Worm (Caenorhabditis elegans) whole organism, L3 larva: ENCODE measurements around the gene ugt-36.

Experiments used
- R02D3.7 ChIP-seq: fragments of 150-350 bp; optimal IDR thresholded peaks from 2 replicates; lab custom pipeline; 2014; ENCODE audit warnings: missing biosample characterization, missing genetic modification characterization
- elt-2 ChIP-seq: sonication (generic microtip); optimal IDR thresholded peaks from 2 replicates; lab custom pipeline; 2016; ENCODE audit warnings: missing genetic modification reagents, mild to moderate bottlenecking, missing genetic modification characterization, missing compliant biosample characterization
- mml-1 ChIP-seq: fragments of 150-350 bp; sonication (generic microtip); optimal IDR thresholded peaks from 3 replicates; lab custom pipeline; 2014; ENCODE audit warnings: missing biosample characterization, missing genetic modification characterization
- nhr-25 ChIP-seq: sonication (generic microtip); optimal IDR thresholded peaks from 2 replicates; lab custom pipeline; 2017; ENCODE audit warnings: missing biosample characterization, missing genetic modification characterization
- nhr-43 ChIP-seq: sonication (generic microtip); optimal IDR thresholded peaks from 2 replicates; lab custom pipeline; 2016; ENCODE audit warnings: mild to moderate bottlenecking, missing genetic modification characterization, missing compliant biosample characterization; ENCODE audit not compliant: poor library complexity, severe bottlenecking
- pha-4 ChIP-seq: fragments of 150-350 bp; optimal IDR thresholded peaks from 2 replicates; lab custom pipeline; 2014; ENCODE audit warnings: missing biosample characterization, missing genetic modification reagents, missing genetic modification characterization

- TF ChIP-seq mml-1 (no peak), pha-4 (tag; lab: Kevin White, UChicago) (no peak), R02D3.7 (no peak), elt-2 (tag; lab: Kevin White, UChicago) (no peak), nhr-43 (tag; lab: Kevin White, UChicago) (no peak), nhr-25 (tag; lab: Kevin White, UChicago) (no peak)
Measured at ce11 chrV:7123979-7124378, 42.8 kb upstream of the ugt-36 start.
